Fruit fly (Drosophila melanogaster) whole organism, embryonic: ENCODE measurements around the gene CG13949.

ENCODE experiments used
- Ada2b ChIP-seq: fragments of 200-800 bp; sonication (Bioruptor generic); IDR thresholded peaks from 2 replicates; pipeline ENCODE4 v1.3.6; 2022; ENCODE audit warnings: missing biosample characterization, missing genetic modification characterization
- Antp ChIP-seq: fragments of 200-800 bp; sonication (Bioruptor generic); optimal IDR thresholded peaks from 3 replicates; lab custom pipeline; 2016; ENCODE audit warnings: missing biosample characterization, missing genetic modification characterization
- Atf3 ChIP-seq: fragments of 200-800 bp; sonication (Bioruptor generic); optimal IDR thresholded peaks from 3 replicates; lab custom pipeline; 2016; ENCODE audit warnings: missing biosample characterization, missing genetic modification characterization
- C15 ChIP-seq: fragments of 200-800 bp; sonication (Bioruptor generic); IDR thresholded peaks from 3 replicates; pipeline ENCODE4 v1.3.6; 2022; ENCODE audit warnings: missing biosample characterization, missing genetic modification characterization
- CG10366 ChIP-seq: fragments of 200-800 bp; sonication (Bioruptor generic); IDR thresholded peaks from 2 replicates; pipeline ENCODE4 v1.3.6; 2022; ENCODE audit warnings: missing biosample characterization, missing genetic modification characterization
- CG11247 ChIP-seq: fragments of 200-800 bp; sonication (Bioruptor generic); IDR thresholded peaks from 2 replicates; pipeline ENCODE4 v1.3.6; 2022; ENCODE audit warnings: missing biosample characterization, missing genetic modification characterization
- CG1233 ChIP-seq: fragments of 200-800 bp; sonication (Bioruptor generic); optimal IDR thresholded peaks from 4 replicates; lab custom pipeline; 2018; ENCODE audit warnings: missing biosample characterization, mild to moderate bottlenecking, missing genetic modification characterization
- CG15073 ChIP-seq: fragments of 200-800 bp; sonication (Bioruptor generic); optimal IDR thresholded peaks from 2 replicates; lab custom pipeline; 2016; ENCODE audit warnings: missing biosample characterization, missing genetic modification characterization
- CG15601 ChIP-seq: fragments of 200-800 bp; sonication (Bioruptor generic); optimal IDR thresholded peaks from 3 replicates; lab custom pipeline; 2019; ENCODE audit warnings: missing biosample characterization, mild to moderate bottlenecking, missing genetic modification characterization, moderate library complexity
- CG17359 ChIP-seq: fragments of 200-800 bp; sonication (Bioruptor generic); optimal IDR thresholded peaks from 3 replicates; lab custom pipeline; 2018; ENCODE audit warnings: missing biosample characterization, mild to moderate bottlenecking, missing genetic modification characterization, moderate library complexity
- CG17829 ChIP-seq: fragments of 200-800 bp; optimal IDR thresholded peaks from 2 replicates; lab custom pipeline; 2019; ENCODE audit warnings: missing biosample characterization, mild to moderate bottlenecking, missing genetic modification characterization, moderate library complexity
- CG1832 ChIP-seq: fragments of 200-800 bp; sonication (Bioruptor generic); optimal IDR thresholded peaks from 2 replicates; lab custom pipeline; 2017; ENCODE audit warnings: missing biosample characterization, mild to moderate bottlenecking, missing genetic modification characterization, inconsistent platforms
- CG18764 ChIP-seq: fragments of 200-800 bp; sonication (Bioruptor generic); optimal IDR thresholded peaks from 3 replicates; lab custom pipeline; 2016; ENCODE audit warnings: missing biosample characterization, missing genetic modification characterization
- CG3726 ChIP-seq: fragments of 200-800 bp; sonication (Bioruptor generic); IDR thresholded peaks from 3 replicates; pipeline ENCODE4, ENCODE4 v1.3.6; 2022; ENCODE audit warnings: missing biosample characterization, missing genetic modification characterization
- CG4328 ChIP-seq: fragments of 200-800 bp; sonication (Bioruptor generic); optimal IDR thresholded peaks from 3 replicates; lab custom pipeline; 2017; ENCODE audit warnings: missing biosample characterization, missing genetic modification reagents, missing genetic modification characterization
- CG4820 ChIP-seq: fragments of 200-800 bp; sonication (Bioruptor generic); optimal IDR thresholded peaks from 3 replicates; lab custom pipeline; 2016; ENCODE audit warnings: missing biosample characterization, missing genetic modification characterization
- CG6854 ChIP-seq: fragments of 200-800 bp; sonication (Bioruptor generic); optimal IDR thresholded peaks from 3 replicates; lab custom pipeline; 2017; ENCODE audit warnings: missing biosample characterization, mild to moderate bottlenecking, missing genetic modification characterization
- CG7357 ChIP-seq: fragments of 200-800 bp; sonication (Bioruptor generic); IDR thresholded peaks from 3 replicates; pipeline ENCODE4 v1.3.6; 2022; ENCODE audit warnings: missing biosample characterization, missing genetic modification characterization
- CG8089 ChIP-seq: fragments of 200-800 bp; sonication (Bioruptor generic); optimal IDR thresholded peaks from 3 replicates; lab custom pipeline; 2016; ENCODE audit warnings: missing biosample characterization, missing genetic modification characterization
- CG8388 ChIP-seq: fragments of 200-800 bp; sonication (Bioruptor generic); optimal IDR thresholded peaks from 2 replicates; lab custom pipeline; 2019; ENCODE audit warnings: missing biosample characterization, mild to moderate bottlenecking, missing genetic modification characterization, moderate library complexity
- CG9215 ChIP-seq: fragments of 200-800 bp; sonication (Bioruptor generic); IDR thresholded peaks from 2 replicates; pipeline ENCODE4 v1.3.6; 2022; ENCODE audit warnings: missing biosample characterization, missing genetic modification characterization
- CoRest ChIP-seq: fragments of 200-800 bp; sonication (Bioruptor generic); optimal IDR thresholded peaks from 3 replicates; lab custom pipeline; 2018; ENCODE audit warnings: missing biosample characterization, mild to moderate bottlenecking, missing genetic modification characterization, moderate library complexity
- CrebB ChIP-seq: fragments of 200-800 bp; sonication (Bioruptor generic); optimal IDR thresholded peaks from 3 replicates; lab custom pipeline; 2018; ENCODE audit warnings: missing biosample characterization, mild to moderate bottlenecking, missing genetic modification characterization
- Dip2 ChIP-seq: fragments of 200-800 bp; sonication (Bioruptor generic); IDR thresholded peaks from 2 replicates; pipeline ENCODE4 v1.3.6; 2022; ENCODE audit warnings: missing biosample characterization, missing genetic modification characterization
- Eip74EF ChIP-seq, 2 experiments: fragments of 200-800 bp in 1 of 2; fragments of >200 bp in 1 of 2; sonication (Bioruptor generic) in 1 of 2; optimal IDR thresholded peaks; 2 replicates each; lab custom pipeline; 2017 to 2019; ENCODE audit warnings: missing biosample characterization in 2 of 2, missing genetic modification characterization in 2 of 2, mild to moderate bottlenecking in 1 of 2, moderate library complexity in 1 of 2
- Elba2 ChIP-seq: fragments of 200-800 bp; sonication (Bioruptor generic); optimal IDR thresholded peaks from 3 replicates; lab custom pipeline; 2016; ENCODE audit warnings: missing biosample characterization, missing genetic modification characterization
- Gug ChIP-seq: fragments of 200-800 bp; sonication (Bioruptor generic); IDR thresholded peaks from 4 replicates; pipeline ENCODE4 v1.3.6; 2022; ENCODE audit warnings: missing biosample characterization, missing genetic modification characterization
- HHEX ChIP-seq: fragments of 200-800 bp; sonication (Bioruptor generic); optimal IDR thresholded peaks from 3 replicates; lab custom pipeline; 2017; ENCODE audit warnings: missing biosample characterization, mild to moderate bottlenecking, missing genetic modification characterization, missing genetic modification reagents
- Kr ChIP-seq: fragments of 200-800 bp; sonication (Bioruptor generic); optimal IDR thresholded peaks from 2 replicates; lab custom pipeline; 2017; ENCODE audit warnings: missing biosample characterization, mild to moderate bottlenecking, missing genetic modification characterization
- Lhr ChIP-seq: fragments of 200-800 bp; sonication (Bioruptor generic); optimal IDR thresholded peaks from 3 replicates; lab custom pipeline; 2017; ENCODE audit warnings: mild to moderate bottlenecking, missing biosample characterization, missing genetic modification reagents, missing genetic modification characterization
- Nf-YC ChIP-seq: fragments of 200-800 bp; optimal IDR thresholded peaks from 3 replicates; lab custom pipeline; 2019; ENCODE audit warnings: missing biosample characterization, mild to moderate bottlenecking, missing genetic modification characterization, moderate library complexity
- Taf1 ChIP-seq: fragments of 200-800 bp; sonication (Bioruptor generic); IDR thresholded peaks from 2 replicates; pipeline ENCODE4 v1.3.6; 2022; ENCODE audit warnings: missing biosample characterization, missing genetic modification characterization
- ara ChIP-seq: fragments of 200-800 bp; sonication (Bioruptor generic); IDR thresholded peaks from 2 replicates; pipeline ENCODE4 v1.3.6; 2022; ENCODE audit warnings: missing biosample characterization, missing genetic modification characterization
- br ChIP-seq: fragments of >200 bp; optimal IDR thresholded peaks from 2 replicates; lab custom pipeline; 2017
- chif ChIP-seq, 2 experiments: fragments of 200-800 bp; sonication (Bioruptor generic); optimal IDR thresholded peaks; 3 replicates each; lab custom pipeline; 2016; ENCODE audit warnings: missing biosample characterization in 2 of 2, missing genetic modification characterization in 2 of 2
- emc ChIP-seq: fragments of 200-800 bp; sonication (Bioruptor generic); optimal IDR thresholded peaks from 2 replicates; lab custom pipeline; 2016; ENCODE audit warnings: missing biosample characterization, missing genetic modification characterization
- ems ChIP-seq: fragments of 200-800 bp; sonication (Bioruptor generic); optimal IDR thresholded peaks from 3 replicates; lab custom pipeline; 2016; ENCODE audit warnings: missing biosample characterization, missing genetic modification characterization
- fu2 ChIP-seq: fragments of 200-800 bp; sonication (Bioruptor generic); optimal IDR thresholded peaks from 2 replicates; lab custom pipeline; 2016; ENCODE audit warnings: missing biosample characterization, missing genetic modification characterization
- grau ChIP-seq: fragments of 200-800 bp; optimal IDR thresholded peaks from 3 replicates; lab custom pipeline; 2019; ENCODE audit warnings: missing biosample characterization, mild to moderate bottlenecking, missing genetic modification characterization, moderate library complexity
- her ChIP-seq: fragments of 200-800 bp; sonication (Bioruptor generic); optimal IDR thresholded peaks from 2 replicates; lab custom pipeline; 2016; ENCODE audit warnings: missing biosample characterization, missing genetic modification characterization
- insv ChIP-seq, 2 experiments: fragments of 200-800 bp; sonication (Bioruptor generic); optimal IDR thresholded peaks; 3 replicates each; lab custom pipeline; 2016 to 2018; ENCODE audit warnings: missing biosample characterization in 2 of 2, missing genetic modification characterization in 2 of 2
- jing ChIP-seq: fragments of 200-800 bp; sonication (Bioruptor generic); optimal IDR thresholded peaks from 2 replicates; lab custom pipeline; 2018; ENCODE audit warnings: missing biosample characterization, mild to moderate bottlenecking, missing genetic modification characterization
- kah ChIP-seq: fragments of 200-800 bp; sonication (Bioruptor generic); optimal IDR thresholded peaks from 2 replicates; lab custom pipeline; 2018; ENCODE audit warnings: missing biosample characterization, mild to moderate bottlenecking, missing genetic modification characterization
- peb ChIP-seq: fragments of 200-800 bp; sonication (Bioruptor generic); IDR thresholded peaks from 2 replicates; pipeline ENCODE4 v1.3.6; 2022; ENCODE audit warnings: missing biosample characterization, missing genetic modification characterization
- pum ChIP-seq: fragments of 200-800 bp; sonication (Bioruptor generic); optimal IDR thresholded peaks from 2 replicates; lab custom pipeline; 2016; ENCODE audit warnings: missing biosample characterization, missing genetic modification characterization
- pzg ChIP-seq: fragments of 200-800 bp; sonication (Bioruptor generic); optimal IDR thresholded peaks from 3 replicates; lab custom pipeline; 2018; ENCODE audit warnings: missing biosample characterization, mild to moderate bottlenecking, missing genetic modification characterization, moderate library complexity
- sens ChIP-seq: fragments of 200-800 bp; sonication (Bioruptor generic); peaks from one replicate; lab custom pipeline; 2016; ENCODE audit warnings: missing biosample characterization, missing genetic modification characterization
- sim ChIP-seq: fragments of 200-800 bp; sonication (Bioruptor generic); IDR thresholded peaks from 2 replicates; pipeline ENCODE4 v1.3.6; 2022; ENCODE audit warnings: missing biosample characterization, missing genetic modification characterization
- so ChIP-seq: fragments of 200-800 bp; sonication (Bioruptor generic); IDR thresholded peaks from 3 replicates; pipeline ENCODE4 v1.3.6; 2022; ENCODE audit warnings: missing biosample characterization, missing genetic modification characterization
- tna ChIP-seq: fragments of 200-800 bp; sonication (Bioruptor generic); IDR thresholded peaks from 2 replicates; pipeline ENCODE4 v1.3.6; 2022; ENCODE audit warnings: missing biosample characterization, missing genetic modification characterization; ENCODE audit not compliant: partially characterized antibody
- unpg ChIP-seq: fragments of 200-800 bp; sonication (Bioruptor generic); optimal IDR thresholded peaks from 3 replicates; lab custom pipeline; 2018; ENCODE audit warnings: missing biosample characterization, mild to moderate bottlenecking, missing genetic modification characterization, moderate library complexity
- wor ChIP-seq: fragments of 200-800 bp; sonication (Bioruptor generic); IDR thresholded peaks from 2 replicates; pipeline ENCODE4 v1.3.6; 2022; ENCODE audit warnings: missing biosample characterization, missing genetic modification characterization
- zf30C ChIP-seq: fragments of 200-800 bp; sonication (Bioruptor generic); optimal IDR thresholded peaks from 3 replicates; lab custom pipeline; 2018; ENCODE audit warnings: missing biosample characterization, mild to moderate bottlenecking, missing genetic modification characterization

Gene CG13949

dm6 chr2L:871419-871846, 16.3 kb downstream of the CG13949 start (continued):
- TF ChIP-seq insv (GFP tag; optimal IDR thresholded peaks at IDR 0.05; lab: Kevin White, UChicago) (no peak), C15 (GFP tag; lab: Robert Waterston, UW) (no peak), CG1832 (GFP tag; lab: Kevin White, UChicago) (peak; percentile 38), CG11247 (GFP tag; lab: Robert Waterston, UW) (no peak), Elba2 (no peak), CG1233 (no peak), CG3726 (no peak), sim (GFP tag; lab: Robert Waterston, UW) (no peak), ara (GFP tag; lab: Robert Waterston, UW) (no peak), wor (GFP tag; lab: Robert Waterston, UW) (no peak), CG18764 (GFP tag; lab: Kevin White, UChicago) (no peak), her (GFP tag; lab: Kevin White, UChicago) (peak; percentile 13), so (GFP tag; lab: Robert Waterston, UW) (no peak), CG17359 (tag; lab: Kevin White, UChicago) (no peak), pzg (peak; percentile 65), sens (peak; percentile 35), fu2 (GFP tag; lab: Kevin White, UChicago) (no peak), CG9215 (GFP tag; lab: Robert Waterston, UW) (no peak), Eip74EF (GFP tag; optimal IDR thresholded peaks at IDR 0.05; lab: Kevin White, UChicago) (no peak), CG10366 (GFP tag; lab: Robert Waterston, UW) (no peak), unpg (GFP tag; lab: Kevin White, UChicago) (no peak), HHEX (GFP tag; lab: Kevin White, UChicago) (no peak), CG8089 (GFP tag; lab: Kevin White, UChicago) (no peak), jing (no peak), ems (GFP tag; lab: Kevin White, UChicago) (no peak), CG7357 (GFP tag; lab: Robert Waterston, UW) (no peak), CG6854 (GFP tag; lab: Kevin White, UChicago) (no peak), CrebB (tag; lab: Kevin White, UChicago) (peak; percentile 54), Taf1 (peak; percentile 30; the same call in 1 of the 2 replicates), Lhr (GFP tag; lab: Kevin White, UChicago) (no peak), CG17829 (tag; lab: Kevin White, UChicago) (no peak), Kr (no peak), CG4328 (GFP tag; lab: Kevin White, UChicago) (no peak), pum (GFP tag; lab: Kevin White, UChicago) (no peak), Dip2 (GFP tag; lab: Robert Waterston, UW) (no peak), Nf-YC (tag; lab: Kevin White, UChicago) (peak; percentile 12), Antp (GFP tag; lab: Kevin White, UChicago) (no peak), Gug (GFP tag; lab: Robert Waterston, UW) (no peak), CoRest (tag; lab: Kevin White, UChicago) (no peak), zf30C (GFP tag; lab: Kevin White, UChicago) (no peak), kah (no peak), CG15073 (GFP tag; lab: Kevin White, UChicago) (no peak), chif (GFP tag; optimal IDR thresholded peaks at IDR 0.05; lab: Kevin White, UChicago) (no peak), grau (tag; lab: Kevin White, UChicago) (peak; percentile 7), br (lab: Kevin White, UChicago) (no peak), CG4820 (GFP tag; lab: Kevin White, UChicago) (peak; percentile 17), Ada2b (GFP tag; lab: Robert Waterston, UW) (no peak), peb (no peak), CG8388 (GFP tag; lab: Kevin White, UChicago) (peak; percentile 22), tna (GFP tag; lab: Robert Waterston, UW) (no peak), Atf3 (GFP tag; lab: Kevin White, UChicago) (peak; percentile 30), CG15601 (tag; lab: Kevin White, UChicago) (no peak), emc (GFP tag; lab: Kevin White, UChicago) (no peak)
